Worm (Caenorhabditis elegans) whole organism, young adult: ENCODE measurements around the gene nspb-1.

Experiments used
- B0035.1 ChIP-seq: sonication (generic microtip); optimal IDR thresholded peaks from 2 replicates; lab custom pipeline; 2016; ENCODE audit warnings: missing genetic modification characterization, mild to moderate bottlenecking, missing compliant biosample characterization, missing genotype, missing genetic modification reagents
- B0261.1 ChIP-seq: sonication (generic microtip); optimal IDR thresholded peaks from 2 replicates; lab custom pipeline; 2016; ENCODE audit warnings: mild to moderate bottlenecking, missing genetic modification characterization, moderate library complexity, missing compliant biosample characterization
- C06A6.2 ChIP-seq: fragments of 200-800 bp; sonication (Bioruptor generic); conservative IDR thresholded peaks from 2 replicates; pipeline ENCODE4 v1.3.6; 2022; ENCODE audit warnings: missing genetic modification characterization, missing compliant biosample characterization
- F10E7.11 ChIP-seq: sonication (generic microtip); optimal IDR thresholded peaks from 2 replicates; lab custom pipeline; 2017; ENCODE audit warnings: mild to moderate bottlenecking, missing genetic modification characterization, moderate library complexity, missing compliant biosample characterization
- F49E8.2 ChIP-seq: sonication (generic microtip); optimal IDR thresholded peaks from 3 replicates; lab custom pipeline; 2017; ENCODE audit warnings: missing genetic modification characterization, mild to moderate bottlenecking, missing compliant biosample characterization, antibody characterized with exemption, moderate library complexity; ENCODE audit not compliant: insufficient read depth
- F52B5.7 ChIP-seq: sonication (generic microtip); optimal IDR thresholded peaks from 2 replicates; lab custom pipeline; 2016; ENCODE audit warnings: mild to moderate bottlenecking, missing genetic modification characterization, missing compliant biosample characterization
- F55B11.4 ChIP-seq: sonication (generic microtip); optimal IDR thresholded peaks from 2 replicates; lab custom pipeline; 2016; ENCODE audit warnings: missing compliant biosample characterization, missing genetic modification characterization, borderline replicate concordance; ENCODE audit not compliant: insufficient read depth
- F57C9.4 ChIP-seq: sonication (generic microtip); optimal IDR thresholded peaks from 2 replicates; lab custom pipeline; 2017; ENCODE audit warnings: mild to moderate bottlenecking, missing genetic modification characterization, missing compliant biosample characterization
- T07F8.4 ChIP-seq: sonication (generic microtip); optimal IDR thresholded peaks from 2 replicates; lab custom pipeline; 2016; ENCODE audit warnings: mild to moderate bottlenecking, missing genetic modification characterization, moderate library complexity, missing compliant biosample characterization
- T26A5.8 ChIP-seq: sonication (generic microtip); optimal IDR thresholded peaks from 2 replicates; lab custom pipeline; 2016; ENCODE audit warnings: missing genetic modification characterization, missing compliant biosample characterization
- Y53F4B.3 ChIP-seq: fragments of 200-800 bp; sonication (Bioruptor generic); IDR thresholded peaks from 2 replicates; pipeline ENCODE4 v1.3.6; 2022; ENCODE audit warnings: missing genetic modification reagents, missing genetic modification characterization, missing compliant biosample characterization
- Y79H2A.3 ChIP-seq: fragments of 200-800 bp; sonication (Bioruptor generic); conservative IDR thresholded peaks from 2 replicates; pipeline ENCODE4 v1.3.6; 2022; ENCODE audit warnings: missing genetic modification reagents, missing genetic modification characterization, missing compliant biosample characterization
- Y95B8A.8 ChIP-seq: fragments of 200-800 bp; sonication (Bioruptor generic); IDR thresholded peaks from 2 replicates; pipeline ENCODE4 v1.3.6; 2022; ENCODE audit warnings: missing genetic modification reagents, missing genetic modification characterization, missing compliant biosample characterization
- attf-3 ChIP-seq: fragments of 200-800 bp; sonication (Bioruptor generic); conservative IDR thresholded peaks from 2 replicates; pipeline ENCODE4 v1.3.6; 2022; ENCODE audit warnings: missing genetic modification reagents, missing genetic modification characterization, missing compliant biosample characterization
- attf-6 ChIP-seq: fragments of 200-800 bp; sonication (Bioruptor generic); IDR thresholded peaks from 2 replicates; pipeline ENCODE4 v1.3.6; 2022; ENCODE audit warnings: missing genetic modification reagents, missing genetic modification characterization, missing compliant biosample characterization
- bed-2 ChIP-seq: fragments of 200-800 bp; sonication (Bioruptor generic); IDR thresholded peaks from 2 replicates; pipeline ENCODE4 v1.3.6; 2022; ENCODE audit warnings: missing genetic modification reagents, missing genetic modification characterization, missing compliant biosample characterization
- ccch-3 ChIP-seq: fragments of 200-800 bp; sonication (Bioruptor generic); optimal IDR thresholded peaks from 2 replicates; lab custom pipeline; 2018; ENCODE audit warnings: mild to moderate bottlenecking, missing genetic modification characterization, missing compliant biosample characterization
- cebp-1 ChIP-seq, 2 experiments: fragments of 200-800 bp in 1 of 2; sonication (Bioruptor generic) in 1 of 2; sonication (generic microtip) in 1 of 2; IDR thresholded peaks in 1 of 2; optimal IDR thresholded peaks in 1 of 2; 2 replicates each; pipeline versions ENCODE4 v1.3.6 to Lab custom; 2017 to 2022; ENCODE audit warnings: missing compliant biosample characterization in 2 of 2, missing genetic modification characterization in 2 of 2, mild to moderate bottlenecking in 1 of 2, missing genetic modification reagents in 1 of 2, moderate library complexity in 1 of 2
- ceh-27 ChIP-seq: fragments of 200-800 bp; sonication (Bioruptor generic); optimal IDR thresholded peaks from 2 replicates; lab custom pipeline; 2018; ENCODE audit warnings: mild to moderate bottlenecking, missing genetic modification characterization, moderate library complexity, missing compliant biosample characterization
- ceh-79 ChIP-seq: sonication (generic microtip); optimal IDR thresholded peaks from 2 replicates; lab custom pipeline; 2017; ENCODE audit warnings: mild to moderate bottlenecking, missing genetic modification characterization, missing compliant biosample characterization
- dpl-1 ChIP-seq: fragments of 150-350 bp; optimal IDR thresholded peaks from 2 replicates; lab custom pipeline; 2014; ENCODE audit warnings: missing biosample characterization, missing genetic modification reagents, missing genetic modification characterization
- efl-1 ChIP-seq: fragments of 150-350 bp; optimal IDR thresholded peaks from 2 replicates; lab custom pipeline; 2014; ENCODE audit warnings: missing biosample characterization, missing genetic modification reagents, missing genetic modification characterization
- egl-18 ChIP-seq: fragments of 200-800 bp; sonication (Bioruptor generic); IDR thresholded peaks from 2 replicates; pipeline ENCODE4 v1.3.6; 2022; ENCODE audit warnings: missing genetic modification reagents, missing genetic modification characterization, missing compliant biosample characterization
- ekl-4 ChIP-seq: fragments of 200-800 bp; sonication (Bioruptor generic); IDR thresholded peaks from 2 replicates; pipeline ENCODE4 v1.3.6; 2022; ENCODE audit warnings: missing genetic modification reagents, missing genetic modification characterization, missing compliant biosample characterization
- hlh-26 ChIP-seq: fragments of 200-800 bp; sonication (Bioruptor generic); conservative IDR thresholded peaks from 2 replicates; pipeline ENCODE4 v1.3.6; 2022; ENCODE audit warnings: missing genetic modification reagents, missing genetic modification characterization, missing compliant biosample characterization
- lag-1 ChIP-seq: fragments of 200-800 bp; sonication (Bioruptor generic); IDR thresholded peaks from 2 replicates; pipeline ENCODE4 v1.3.6; 2022; ENCODE audit warnings: missing genetic modification reagents, missing genetic modification characterization, missing compliant biosample characterization
- lsy-27 ChIP-seq: sonication (generic microtip); optimal IDR thresholded peaks from 2 replicates; lab custom pipeline; 2017; ENCODE audit warnings: missing genetic modification characterization, mild to moderate bottlenecking, missing compliant biosample characterization, antibody characterized with exemption, missing genotype, borderline replicate concordance; ENCODE audit not compliant: insufficient read depth
- madf-10 ChIP-seq: sonication (generic microtip); optimal IDR thresholded peaks from 2 replicates; lab custom pipeline; 2016; ENCODE audit warnings: mild to moderate bottlenecking, missing genetic modification characterization, missing compliant biosample characterization
- mel-28 ChIP-seq: sonication (generic microtip); optimal IDR thresholded peaks from 2 replicates; lab custom pipeline; 2016; ENCODE audit warnings: borderline replicate concordance, mild to moderate bottlenecking, missing genetic modification characterization, missing compliant biosample characterization
- mes-4 ChIP-seq: sonication (generic microtip); optimal IDR thresholded peaks from 2 replicates; lab custom pipeline; 2016; ENCODE audit warnings: missing genotype, missing genetic modification characterization, missing compliant biosample characterization
- mxl-1 ChIP-seq: sonication (generic microtip); optimal IDR thresholded peaks from 2 replicates; lab custom pipeline; 2016; ENCODE audit warnings: missing genetic modification characterization, missing compliant biosample characterization
- nhr-120 ChIP-seq: fragments of 200-800 bp; sonication (Bioruptor generic); IDR thresholded peaks from 2 replicates; pipeline ENCODE4 v1.3.6; 2022; ENCODE audit warnings: missing genetic modification characterization, missing compliant biosample characterization
- repo-1 ChIP-seq: sonication (generic microtip); optimal IDR thresholded peaks from 2 replicates; lab custom pipeline; 2017; ENCODE audit warnings: mild to moderate bottlenecking, missing genetic modification characterization, missing compliant biosample characterization
- sdz-38 ChIP-seq: sonication (generic microtip); optimal IDR thresholded peaks from 2 replicates; lab custom pipeline; 2016; ENCODE audit warnings: missing genotype, missing genetic modification characterization, missing compliant biosample characterization
- snpc-3.4 ChIP-seq: sonication (generic microtip); optimal IDR thresholded peaks from 2 replicates; lab custom pipeline; 2017; ENCODE audit warnings: missing genetic modification characterization, mild to moderate bottlenecking, missing compliant biosample characterization, antibody characterized with exemption, moderate library complexity, missing genotype, missing genetic modification reagents
- snpc-4 ChIP-seq, 5 experiments: fragments of 150-350 bp in 1 of 5; sonication (generic microtip) in 4 of 5; optimal IDR thresholded peaks; 2 replicates each; lab custom pipeline; 2014 to 2018; ENCODE audit warnings: missing genetic modification characterization in 5 of 5, missing biosample characterization in 3 of 5, antibody characterized with exemption in 2 of 5, mild to moderate bottlenecking in 2 of 5, missing compliant biosample characterization in 2 of 5, missing genotype in 2 of 5, moderate library complexity in 2 of 5, missing genetic modification reagents in 1 of 5
- sptf-2 ChIP-seq: fragments of 200-800 bp; sonication (Bioruptor generic); optimal IDR thresholded peaks from 2 replicates; lab custom pipeline; 2018; ENCODE audit warnings: mild to moderate bottlenecking, missing genetic modification characterization, missing compliant biosample characterization
- tbx-9 ChIP-seq: sonication (generic microtip); optimal IDR thresholded peaks from 2 replicates; lab custom pipeline; 2016; ENCODE audit warnings: borderline replicate concordance, missing genetic modification characterization, inconsistent platforms, missing compliant biosample characterization
- tlf-1 ChIP-seq: fragments of 200-800 bp; sonication (Bioruptor generic); optimal IDR thresholded peaks from 2 replicates; lab custom pipeline; 2018; ENCODE audit warnings: mild to moderate bottlenecking, missing genetic modification characterization, missing compliant biosample characterization
- zfh-2 ChIP-seq: fragments of 200-800 bp; sonication (Bioruptor generic); conservative IDR thresholded peaks from 2 replicates; pipeline ENCODE4 v1.3.6; 2022; ENCODE audit warnings: missing genetic modification reagents, missing genetic modification characterization, missing compliant biosample characterization
- ztf-22 ChIP-seq: fragments of 200-800 bp; sonication (Bioruptor generic); optimal IDR thresholded peaks from 2 replicates; lab custom pipeline; 2018; ENCODE audit warnings: mild to moderate bottlenecking, missing genetic modification characterization, moderate library complexity, missing compliant biosample characterization
- ztf-25 ChIP-seq: fragments of 200-800 bp; sonication (Bioruptor generic); IDR thresholded peaks from 2 replicates; pipeline ENCODE4 v1.3.6; 2022; ENCODE audit warnings: missing genetic modification reagents, missing genetic modification characterization, missing compliant biosample characterization
- ztf-26 ChIP-seq: sonication (generic microtip); optimal IDR thresholded peaks from 2 replicates; lab custom pipeline; 2017; ENCODE audit warnings: missing genetic modification characterization, missing compliant biosample characterization
- ztf-28 ChIP-seq: fragments of 200-800 bp; sonication (Bioruptor generic); IDR thresholded peaks from 2 replicates; pipeline ENCODE4 v1.3.6; 2022; ENCODE audit warnings: missing genetic modification reagents, missing genetic modification characterization, missing compliant biosample characterization
- ztf-3 ChIP-seq: fragments of 200-800 bp; sonication (Bioruptor generic); optimal IDR thresholded peaks from 2 replicates; lab custom pipeline; 2018; ENCODE audit warnings: mild to moderate bottlenecking, missing genetic modification characterization, missing compliant biosample characterization

nspb-1 gene

ce11 chrIV:6556624-6557368 lies 34.1 kb downstream of the nspb-1 start, which contains the start of gene try-3 (continued):
- peak; percentile 75 for TF ChIP-seq F52B5.7 (tag; lab: Kevin White, UChicago)
- TF ChIP-seq bed-2 (GFP tag; lab: Robert Waterston, UW) = 0 out of 2 replicates have a peak, but pooled peaks have one; percentile 55
- TF ChIP-seq ceh-79 (tag; lab: Kevin White, UChicago) = peak; percentile 17
- TF ChIP-seq sdz-38 (tag; lab: Kevin White, UChicago) = no peak
- TF ChIP-seq tlf-1 (GFP tag; lab: Kevin White, UChicago) = peak; percentile 26
- peak; percentile 55; the same call in 1 of the 2 replicates for TF ChIP-seq C06A6.2 (GFP tag; lab: Robert Waterston, UW)
- no peak for TF ChIP-seq efl-1 (GFP tag; lab: Kevin White, UChicago)
- no peak for TF ChIP-seq tbx-9 (tag; lab: Kevin White, UChicago)
- peak; percentile 61 for TF ChIP-seq sptf-2
- peak; percentile 23 for TF ChIP-seq T07F8.4 (tag; lab: Kevin White, UChicago)
- no peak for TF ChIP-seq Y53F4B.3 (GFP tag; lab: Robert Waterston, UW)
- peak; percentile 61; the same call in 1 of the 2 replicates for TF ChIP-seq Y79H2A.3 (GFP tag; lab: Robert Waterston, UW)
- TF ChIP-seq madf-10 (tag; lab: Kevin White, UChicago) = peak; percentile 51
- TF ChIP-seq T26A5.8 = no peak
- peak; percentile 54 for TF ChIP-seq mxl-1 (tag; lab: Kevin White, UChicago)
- TF ChIP-seq mel-28 (tag; lab: Kevin White, UChicago) = peak; percentile 42
- no peak for TF ChIP-seq egl-18 (GFP tag; lab: Robert Waterston, UW)
- peak; percentile 15 for TF ChIP-seq dpl-1
- peak; percentile 36 for TF ChIP-seq B0035.1
- no peak for TF ChIP-seq lag-1
- no peak for TF ChIP-seq snpc-3.4 (tag; lab: Kevin White, UChicago)
- no peak for TF ChIP-seq mes-4 (tag; lab: Kevin White, UChicago)
- TF ChIP-seq ekl-4 (GFP tag; lab: Robert Waterston, UW) = peak; percentile 71
- TF ChIP-seq F55B11.4 (tag; lab: Kevin White, UChicago) = no peak
- TF ChIP-seq snpc-4 (GFP tag; optimal IDR thresholded peaks at IDR 0.05; lab: Kevin White, UChicago) = peak; percentile 79
- TF ChIP-seq snpc-4 (tag; optimal IDR thresholded peaks at IDR 0.05; lab: Kevin White, UChicago) = peak; percentile 18 to 93 (median 89)
- peak; percentile 76 for TF ChIP-seq F49E8.2 (tag; lab: Kevin White, UChicago)
- no peak for TF ChIP-seq lsy-27 (tag; lab: Kevin White, UChicago)
- TF ChIP-seq repo-1 (tag; lab: Kevin White, UChicago) = no peak
- no peak for TF ChIP-seq nhr-120 (GFP tag; lab: Robert Waterston, UW)
- TF ChIP-seq hlh-26 (GFP tag; lab: Robert Waterston, UW) = no peak
- TF ChIP-seq ceh-27 (GFP tag; lab: Kevin White, UChicago) = peak; percentile 73
- TF ChIP-seq B0261.1 (tag; lab: Kevin White, UChicago) = peak; percentile 89
- no peak for TF ChIP-seq ztf-22 (GFP tag; lab: Kevin White, UChicago)
- TF ChIP-seq attf-6 (GFP tag; lab: Robert Waterston, UW) = peak; percentile 82; the same call in 1 of the 2 replicates
- TF ChIP-seq ztf-28 (GFP tag; lab: Robert Waterston, UW) = 0 out of 2 replicates have a peak, but pooled peaks have one; percentile 48
- no peak for TF ChIP-seq F10E7.11 (tag; lab: Kevin White, UChicago)
- TF ChIP-seq ccch-3 (GFP tag; lab: Kevin White, UChicago) = no peak
- TF ChIP-seq ztf-25 = peak; percentile 63; the same call in 1 of the 2 replicates
- TF ChIP-seq ztf-26 (tag; lab: Kevin White, UChicago) = peak; percentile 42
- peak; percentile 57 for TF ChIP-seq cebp-1 (GFP tag; IDR thresholded peaks at IDR 0.05; lab: Robert Waterston, UW)
- peak; percentile 73 for TF ChIP-seq cebp-1 (tag; optimal IDR thresholded peaks at IDR 0.05; lab: Kevin White, UChicago)
- no peak for TF ChIP-seq zfh-2 (GFP tag; lab: Robert Waterston, UW)
- peak; percentile 63; the same call in 1 of the 2 replicates for TF ChIP-seq Y95B8A.8 (GFP tag; lab: Robert Waterston, UW)
- no peak; the same call in 1 of the 2 replicates for TF ChIP-seq attf-3 (GFP tag; lab: Robert Waterston, UW)
- peak; percentile 42 for TF ChIP-seq F57C9.4 (tag; lab: Kevin White, UChicago)
- peak; percentile 18 for TF ChIP-seq ztf-3
